Worm (Caenorhabditis elegans): Measurements from ENCODE around the gene T23B12.6.

T23B12.6 gene

DNA sequence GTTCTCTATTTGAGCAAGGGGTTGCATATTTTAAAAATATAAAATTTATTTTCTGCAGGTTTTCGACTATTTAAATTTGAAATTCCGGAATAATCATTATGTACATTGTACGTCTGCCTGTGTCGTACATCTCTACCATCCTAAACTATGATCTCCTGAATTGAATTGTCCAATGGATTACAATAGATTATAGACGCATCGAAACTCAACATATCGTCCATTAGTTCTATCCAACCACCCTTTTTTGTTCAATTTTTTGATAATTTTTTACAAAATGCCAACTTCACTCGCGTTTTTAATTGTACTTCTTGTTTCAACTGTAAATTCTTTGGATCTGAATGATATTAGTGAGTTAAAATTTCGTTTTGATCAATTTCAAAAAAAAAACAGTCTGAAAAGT is 49.8 kb downstream of the T23B12.6 start, which contains the start of gene F52E1.2:
F52E1.2 (plus strand) TSS at position 190 of the 400 bp plus-strand sequence.
- TF ChIP-seq R02D3.7 (tag; optimal IDR thresholded peaks at IDR 0.05) = no peak
- TF ChIP-seq sma-3 (GFP tag; optimal IDR thresholded peaks at IDR 0.05) = no peak
- TF ChIP-seq Y55F3AM.14 (GFP tag; optimal IDR thresholded peaks at IDR 0.05) = no peak

DNA sequence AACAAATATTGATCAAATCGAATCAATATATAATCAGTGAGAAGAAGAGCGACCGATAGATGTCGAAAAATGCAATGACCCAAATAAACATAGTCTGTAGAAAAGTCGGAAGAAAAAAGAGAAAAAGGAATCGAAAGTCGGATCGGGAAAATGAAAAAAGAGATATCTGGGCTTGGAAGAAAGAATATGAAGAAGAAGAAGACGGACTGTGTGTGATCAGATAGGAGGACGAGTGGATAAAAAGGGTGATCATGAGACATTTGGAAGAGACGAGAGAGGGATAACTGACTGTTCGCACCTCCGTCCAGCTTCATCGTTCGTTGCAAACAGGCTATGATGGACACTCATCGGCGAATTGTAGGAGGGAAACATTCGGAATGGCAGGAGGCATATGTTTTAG is 50.6 kb downstream of the T23B12.6 start:
- TF ChIP-seq nhr-21 (tag; optimal IDR thresholded peaks at IDR 0.05) (peak; percentile 13), nhr-25 (tag; optimal IDR thresholded peaks at IDR 0.05) (no peak), blmp-1 (tag; optimal IDR thresholded peaks at IDR 0.05; ENCODE audit: insufficient read depth) (peak; percentile 78), lin-39 (tag; optimal IDR thresholded peaks at IDR 0.05) (no peak), fos-1 (tag; optimal IDR thresholded peaks at IDR 0.05) (peak; percentile 17), ceh-16 (tag; optimal IDR thresholded peaks at IDR 0.05) (no peak), C34F6.9 (tag; optimal IDR thresholded peaks at IDR 0.05) (no peak), aly-2 (tag; optimal IDR thresholded peaks at IDR 0.05) (no peak), R02D3.7 (tag; optimal IDR thresholded peaks at IDR 0.05) (no peak)

All from whole organism, L2 larva.